Fruit fly (Drosophila melanogaster) whole organism, embryonic: ENCODE data around the gene InR.

ENCODE experiments used
- Abd-B ChIP-seq: fragments of 200-800 bp; sonication (Bioruptor generic); optimal IDR thresholded peaks from 2 replicates; lab custom pipeline; 2018; ENCODE audit warnings: missing biosample characterization, mild to moderate bottlenecking, missing genetic modification characterization, moderate library complexity
- Asciz ChIP-seq: fragments of 200-800 bp; sonication (Bioruptor generic); optimal IDR thresholded peaks from 2 replicates; lab custom pipeline; 2017; ENCODE audit warnings: missing biosample characterization, mild to moderate bottlenecking, missing genetic modification characterization, missing genetic modification reagents
- B-H1 ChIP-seq: fragments of 200-800 bp; sonication (Bioruptor generic); IDR thresholded peaks from 3 replicates; pipeline ENCODE4 v1.3.6; 2022; ENCODE audit warnings: missing biosample characterization, missing genetic modification characterization
- BEAF-32 ChIP-seq: fragments of 200-800 bp; sonication (Bioruptor generic); optimal IDR thresholded peaks from 3 replicates; lab custom pipeline; 2017; ENCODE audit warnings: missing biosample characterization, missing genetic modification characterization, mild to moderate bottlenecking, moderate library complexity, missing genetic modification reagents
- CG10565 ChIP-seq: fragments of 200-800 bp; sonication (Bioruptor generic); optimal IDR thresholded peaks from 3 replicates; lab custom pipeline; 2016; ENCODE audit warnings: missing biosample characterization, mild to moderate bottlenecking, missing genetic modification characterization
- CG11456 ChIP-seq: fragments of 200-800 bp; sonication (Bioruptor generic); IDR thresholded peaks from 3 replicates; pipeline ENCODE4 v1.3.6; 2022; ENCODE audit warnings: missing biosample characterization, missing genetic modification characterization
- CG11696 ChIP-seq: fragments of 200-800 bp; sonication (Bioruptor generic); IDR thresholded peaks from 2 replicates; pipeline ENCODE4 v1.3.6; 2022; ENCODE audit warnings: missing biosample characterization, missing genetic modification characterization
- CG13123 ChIP-seq: fragments of 200-800 bp; sonication (Bioruptor generic); optimal IDR thresholded peaks from 2 replicates; lab custom pipeline; 2016; ENCODE audit warnings: missing biosample characterization, missing genetic modification characterization
- CG13624 ChIP-seq: fragments of 200-800 bp; sonication (Bioruptor generic); optimal IDR thresholded peaks from 2 replicates; lab custom pipeline; 2016; ENCODE audit warnings: missing biosample characterization, missing genetic modification characterization
- CG14014 ChIP-seq: fragments of 200-800 bp; sonication (Bioruptor generic); IDR thresholded peaks from 2 replicates; pipeline ENCODE4 v1.3.6; 2022; ENCODE audit warnings: missing biosample characterization, missing genetic modification characterization
- CG14860 ChIP-seq: fragments of 200-800 bp; sonication (Bioruptor generic); IDR thresholded peaks from 3 replicates; pipeline ENCODE4 v1.3.6; 2022; ENCODE audit warnings: missing biosample characterization, missing genetic modification characterization; ENCODE audit not compliant: partially characterized antibody
- CG16863 ChIP-seq: fragments of 200-800 bp; sonication (Bioruptor generic); optimal IDR thresholded peaks from 3 replicates; lab custom pipeline; 2016; ENCODE audit warnings: missing biosample characterization, missing genetic modification characterization
- CG17829 ChIP-seq: fragments of 200-800 bp; optimal IDR thresholded peaks from 2 replicates; lab custom pipeline; 2019; ENCODE audit warnings: missing biosample characterization, mild to moderate bottlenecking, missing genetic modification characterization, moderate library complexity
- CG2875 ChIP-seq: fragments of 200-800 bp; sonication (Bioruptor generic); optimal IDR thresholded peaks from 2 replicates; lab custom pipeline; 2017; ENCODE audit warnings: missing biosample characterization, mild to moderate bottlenecking, missing genetic modification characterization, missing genetic modification reagents
- CG31365 ChIP-seq: fragments of 200-800 bp; sonication (Bioruptor generic); optimal IDR thresholded peaks from 2 replicates; lab custom pipeline; 2018; ENCODE audit warnings: missing biosample characterization, mild to moderate bottlenecking, missing genetic modification characterization
- CG3163 ChIP-seq: fragments of 200-800 bp; sonication (Bioruptor generic); optimal IDR thresholded peaks from 3 replicates; lab custom pipeline; 2016; ENCODE audit warnings: missing biosample characterization, missing genetic modification characterization
- CG3847 ChIP-seq: fragments of 200-800 bp; sonication (Bioruptor generic); IDR thresholded peaks from 2 replicates; pipeline ENCODE4 v1.3.6; 2022; ENCODE audit warnings: missing biosample characterization, missing genetic modification characterization
- CG4328 ChIP-seq: fragments of 200-800 bp; sonication (Bioruptor generic); optimal IDR thresholded peaks from 3 replicates; lab custom pipeline; 2017; ENCODE audit warnings: missing biosample characterization, missing genetic modification reagents, missing genetic modification characterization
- CG4404 ChIP-seq: fragments of 200-800 bp; sonication (Bioruptor generic); IDR thresholded peaks from 2 replicates; pipeline ENCODE4 v1.3.6; 2022; ENCODE audit warnings: missing biosample characterization, missing genetic modification characterization
- CG7372 ChIP-seq: fragments of 200-800 bp; sonication (Bioruptor generic); IDR thresholded peaks from 2 replicates; pipeline ENCODE4 v1.3.6; 2022; ENCODE audit warnings: missing biosample characterization, missing genetic modification characterization
- CG7963 ChIP-seq: fragments of 200-800 bp; sonication (Bioruptor generic); IDR thresholded peaks from 3 replicates; pipeline ENCODE4 v1.3.6; 2022; ENCODE audit warnings: missing biosample characterization, missing genetic modification characterization; ENCODE audit not compliant: partially characterized antibody
- CG8924 ChIP-seq: fragments of 200-800 bp; optimal IDR thresholded peaks from 3 replicates; lab custom pipeline; 2019; ENCODE audit warnings: missing biosample characterization, mild to moderate bottlenecking, missing genetic modification characterization, moderate library complexity
- CHES-1-like ChIP-seq: fragments of 200-800 bp; sonication (Bioruptor generic); optimal IDR thresholded peaks from 2 replicates; lab custom pipeline; 2016; ENCODE audit warnings: missing biosample characterization, missing genetic modification characterization
- Deaf1 ChIP-seq: fragments of 200-800 bp; optimal IDR thresholded peaks from 3 replicates; lab custom pipeline; 2019; ENCODE audit warnings: missing biosample characterization, mild to moderate bottlenecking, missing genetic modification characterization, moderate library complexity
- Dfd ChIP-seq, 2 experiments: fragments of >200 bp; optimal IDR thresholded peaks; 2 replicates each; lab custom pipeline; 2017; ENCODE audit warnings: missing biosample characterization in 2 of 2, missing genetic modification characterization in 2 of 2
- Dref ChIP-seq: fragments of 200-800 bp; sonication (Bioruptor generic); IDR thresholded peaks from 2 replicates; pipeline ENCODE4 v1.3.6; 2022; ENCODE audit warnings: missing biosample characterization, missing genetic modification characterization
- HmgD ChIP-seq: fragments of 200-800 bp; sonication (Bioruptor generic); optimal IDR thresholded peaks from 3 replicates; lab custom pipeline; 2016; ENCODE audit warnings: missing biosample characterization, missing genetic modification characterization
- Max ChIP-seq: fragments of 200-800 bp; sonication (Bioruptor generic); optimal IDR thresholded peaks from 2 replicates; lab custom pipeline; 2016; ENCODE audit warnings: missing biosample characterization, mild to moderate bottlenecking, missing genetic modification characterization
- Med ChIP-seq: fragments of 200-800 bp; sonication (Bioruptor generic); peaks from one replicate; lab custom pipeline; 2016; ENCODE audit warnings: missing biosample characterization, missing genetic modification characterization, mild to moderate bottlenecking, inconsistent platforms, moderate library complexity
- Mrtf ChIP-seq: fragments of 200-800 bp; sonication (Bioruptor generic); IDR thresholded peaks from 3 replicates; pipeline ENCODE4 v1.3.6; 2022; ENCODE audit warnings: missing biosample characterization, missing genetic modification characterization
- Nf-YA ChIP-seq: fragments of 200-800 bp; sonication (Bioruptor generic); IDR thresholded peaks from 2 replicates; pipeline ENCODE4 v1.3.6; 2022; ENCODE audit warnings: missing biosample characterization, missing genetic modification characterization
- Pdp1 ChIP-seq, 2 experiments: fragments of 200-800 bp; sonication (Bioruptor generic); optimal IDR thresholded peaks; 3 replicates each; lab custom pipeline; 2016; ENCODE audit warnings: missing biosample characterization in 2 of 2, missing genetic modification characterization in 2 of 2, mild to moderate bottlenecking in 1 of 2, moderate library complexity in 1 of 2
- Ravus ChIP-seq: fragments of 200-800 bp; sonication (Bioruptor generic); IDR thresholded peaks from 2 replicates; pipeline ENCODE4 v1.3.6; 2022; ENCODE audit warnings: missing biosample characterization, missing genetic modification characterization
- Sox100B ChIP-seq: fragments of 200-800 bp; sonication (Bioruptor generic); optimal IDR thresholded peaks from 3 replicates; lab custom pipeline; 2018; ENCODE audit warnings: missing biosample characterization, mild to moderate bottlenecking, missing genetic modification characterization
- Tbp ChIP-seq: fragments of >200 bp; optimal IDR thresholded peaks from 2 replicates; lab custom pipeline; 2018; ENCODE audit warnings: missing biosample characterization, missing genetic modification characterization
- ap ChIP-seq: fragments of 200-800 bp; sonication (Bioruptor generic); IDR thresholded peaks from 2 replicates; pipeline ENCODE4 v1.3.6; 2022; ENCODE audit warnings: missing biosample characterization, missing genetic modification characterization
- bcd ChIP-seq: fragments of 200-800 bp; sonication (Bioruptor generic); optimal IDR thresholded peaks from 2 replicates; lab custom pipeline; 2017; ENCODE audit warnings: missing biosample characterization, mild to moderate bottlenecking, missing genetic modification characterization
- cwo ChIP-seq: fragments of 200-800 bp; sonication (Bioruptor generic); optimal IDR thresholded peaks from 3 replicates; lab custom pipeline; 2017; ENCODE audit warnings: missing biosample characterization, missing genetic modification characterization, mild to moderate bottlenecking, moderate library complexity, missing genetic modification reagents
- dmrt99B ChIP-seq: fragments of 200-800 bp; sonication (Bioruptor generic); optimal IDR thresholded peaks from 2 replicates; lab custom pipeline; 2018; ENCODE audit warnings: missing biosample characterization, mild to moderate bottlenecking, missing genetic modification characterization, moderate library complexity
- ems ChIP-seq: fragments of 200-800 bp; sonication (Bioruptor generic); optimal IDR thresholded peaks from 3 replicates; lab custom pipeline; 2016; ENCODE audit warnings: missing biosample characterization, missing genetic modification characterization
- ewg ChIP-seq: fragments of 200-800 bp; sonication (Bioruptor generic); optimal IDR thresholded peaks from 3 replicates; lab custom pipeline; 2017; ENCODE audit warnings: mild to moderate bottlenecking, missing biosample characterization, missing genetic modification reagents, missing genetic modification characterization
- ham ChIP-seq: fragments of 200-800 bp; sonication (Bioruptor generic); IDR thresholded peaks from 2 replicates; pipeline ENCODE4 v1.3.6; 2022; ENCODE audit warnings: missing biosample characterization, missing genetic modification characterization
- hbn ChIP-seq: fragments of 200-800 bp; sonication (Bioruptor generic); IDR thresholded peaks from 2 replicates; pipeline ENCODE4 v1.3.6; 2022; ENCODE audit warnings: missing biosample characterization, missing genetic modification characterization; ENCODE audit not compliant: partially characterized antibody
- inv ChIP-seq: fragments of 200-800 bp; sonication (Bioruptor generic); IDR thresholded peaks from 2 replicates; pipeline ENCODE4 v1.3.6; 2022; ENCODE audit warnings: missing biosample characterization, missing genetic modification characterization; ENCODE audit not compliant: partially characterized antibody
- kay ChIP-seq: fragments of 200-800 bp; sonication (Bioruptor generic); optimal IDR thresholded peaks from 2 replicates; lab custom pipeline; 2016; ENCODE audit warnings: missing biosample characterization, missing genetic modification characterization
- psq ChIP-seq: fragments of 200-800 bp; sonication (Bioruptor generic); optimal IDR thresholded peaks from 2 replicates; lab custom pipeline; 2017; ENCODE audit warnings: missing biosample characterization, missing genetic modification characterization
- ro ChIP-seq: fragments of 200-800 bp; sonication (Bioruptor generic); IDR thresholded peaks from 2 replicates; pipeline ENCODE4 v1.3.6; 2022; ENCODE audit warnings: missing biosample characterization, missing genetic modification characterization
- shn ChIP-seq: fragments of 200-800 bp; sonication (Bioruptor generic); optimal IDR thresholded peaks from 3 replicates; lab custom pipeline; 2016; ENCODE audit warnings: missing biosample characterization, missing genetic modification characterization
- sug ChIP-seq: fragments of 200-800 bp; optimal IDR thresholded peaks from 2 replicates; lab custom pipeline; 2019; ENCODE audit warnings: missing biosample characterization, mild to moderate bottlenecking, missing genetic modification characterization, moderate library complexity
- yki ChIP-seq: fragments of >200 bp; optimal IDR thresholded peaks from 3 replicates; lab custom pipeline; 2018
- zfh2 ChIP-seq: fragments of 200-800 bp; sonication (Bioruptor generic); optimal IDR thresholded peaks from 2 replicates; lab custom pipeline; 2016; ENCODE audit warnings: missing biosample characterization, missing genetic modification characterization

Gene InR

dm6 chr3R:21584296-21584936 lies 34.7 kb downstream of the InR start (continued):
- no peak for TF ChIP-seq CG2875
- 0 out of 3 replicates have a peak, but pooled peaks have one; percentile 38 for TF ChIP-seq CG11456
- no peak for TF ChIP-seq psq (GFP tag; lab: Kevin White, UChicago)
- TF ChIP-seq CG7372 (GFP tag; lab: Robert Waterston, UW): no peak
- TF ChIP-seq Dref: no peak
- no peak for TF ChIP-seq CG7963 (GFP tag; lab: Robert Waterston, UW)
- peak; percentile 16 for TF ChIP-seq CG13624 (GFP tag; lab: Kevin White, UChicago)
- TF ChIP-seq dmrt99B (tag; lab: Kevin White, UChicago): no peak
- TF ChIP-seq yki (lab: Kevin White, UChicago): no peak
- TF ChIP-seq Sox100B (GFP tag; lab: Kevin White, UChicago): no peak
- no peak for TF ChIP-seq zfh2
- no peak for TF ChIP-seq kay (GFP tag; lab: Kevin White, UChicago)
- peak; percentile 6 for TF ChIP-seq CG4328 (GFP tag; lab: Kevin White, UChicago)
- TF ChIP-seq bcd (GFP tag; lab: Kevin White, UChicago): no peak
- TF ChIP-seq Max (GFP tag; lab: Kevin White, UChicago): no peak
- TF ChIP-seq CG3847 (GFP tag; lab: Robert Waterston, UW): 0 out of 2 replicates have a peak, but pooled peaks have one; percentile 14
- TF ChIP-seq ro (GFP tag; lab: Robert Waterston, UW): no peak
- no peak for TF ChIP-seq CG31365
- peak; percentile 75 for TF ChIP-seq Med (GFP tag; lab: Kevin White, UChicago)
- no peak for TF ChIP-seq Tbp (GFP tag; lab: Kevin White, UChicago)
- TF ChIP-seq CG8924: no peak
- TF ChIP-seq CG11696 (GFP tag; lab: Robert Waterston, UW): no peak
- TF ChIP-seq CG17829 (tag; lab: Kevin White, UChicago): no peak
- no peak for TF ChIP-seq Nf-YA
- TF ChIP-seq ham (GFP tag; lab: Robert Waterston, UW): no peak
- no peak for TF ChIP-seq Ravus (GFP tag; lab: Robert Waterston, UW)
- no peak for TF ChIP-seq Asciz (GFP tag; lab: Kevin White, UChicago)
- no peak for TF ChIP-seq CG16863
- TF ChIP-seq B-H1 (GFP tag; lab: Robert Waterston, UW): no peak
- no peak for TF ChIP-seq BEAF-32 (GFP tag; lab: Kevin White, UChicago)
- no peak for TF ChIP-seq ems (GFP tag; lab: Kevin White, UChicago)
- TF ChIP-seq inv (GFP tag; lab: Robert Waterston, UW): no peak
- no peak for TF ChIP-seq Dfd (GFP tag; optimal IDR thresholded peaks at IDR 0.05; lab: Kevin White, UChicago)
- no peak for TF ChIP-seq shn
- TF ChIP-seq CG4404: no peak
- no peak for TF ChIP-seq Pdp1 (GFP tag; optimal IDR thresholded peaks at IDR 0.05; lab: Kevin White, UChicago)
- no peak for TF ChIP-seq CG14014 (GFP tag; lab: Robert Waterston, UW)
- no peak for TF ChIP-seq Mrtf (GFP tag; lab: Robert Waterston, UW)
- TF ChIP-seq CHES-1-like: no peak
- TF ChIP-seq Deaf1 (tag; lab: Kevin White, UChicago): no peak
- TF ChIP-seq CG10565: no peak
- TF ChIP-seq Abd-B (GFP tag; lab: Kevin White, UChicago): no peak
- no peak for TF ChIP-seq CG3163 (GFP tag; lab: Kevin White, UChicago)
- TF ChIP-seq ap (GFP tag; lab: Robert Waterston, UW): no peak
- TF ChIP-seq hbn (GFP tag; lab: Robert Waterston, UW): no peak
- TF ChIP-seq CG13123 (GFP tag; lab: Kevin White, UChicago): no peak
- TF ChIP-seq ewg (GFP tag; lab: Kevin White, UChicago): no peak
- no peak for TF ChIP-seq HmgD
- peak; percentile 94 for TF ChIP-seq cwo (GFP tag; lab: Kevin White, UChicago)
- peak; percentile 92 for TF ChIP-seq sug (tag; lab: Kevin White, UChicago)
- no peak for TF ChIP-seq CG14860 (GFP tag; lab: Robert Waterston, UW)
